Worm (Caenorhabditis elegans): ENCODE results near the gene R11A8.1.

ce11 chrIV:10352243-10352642 lies 4.7 kb downstream of the R11A8.1 start, which contains the start of gene Y43C5B.2:
- TF ChIP-seq che-1 (tag; optimal IDR thresholded peaks at IDR 0.05), result no peak
- no peak for TF ChIP-seq ceh-30 (tag; optimal IDR thresholded peaks at IDR 0.05)
- no peak for TF ChIP-seq K02D7.2 (tag; optimal IDR thresholded peaks at IDR 0.05)
- TF ChIP-seq lim-6 (tag; optimal IDR thresholded peaks at IDR 0.05), result no peak
- no peak for TF ChIP-seq fkh-10 (GFP tag; optimal IDR thresholded peaks at IDR 0.05)
- TF ChIP-seq nhr-11 (tag; optimal IDR thresholded peaks at IDR 0.05), result no peak
- TF ChIP-seq pag-3 (tag; optimal IDR thresholded peaks at IDR 0.05; ENCODE audit: borderline replicate concordance), result no peak
- TF ChIP-seq T23F11.4 (GFP tag; optimal IDR thresholded peaks at IDR 0.05), result no peak
- no peak for TF ChIP-seq dve-1 (tag; optimal IDR thresholded peaks at IDR 0.05)
- no peak for TF ChIP-seq hlh-6 (tag; optimal IDR thresholded peaks at IDR 0.05)
- no peak for TF ChIP-seq pha-4 (tag; optimal IDR thresholded peaks at IDR 0.05)
- TF ChIP-seq sox-2 (GFP tag; IDR thresholded peaks at IDR 0.05), result no peak
